Worm (Caenorhabditis elegans): ENCODE measurements around the gene ndab-1.

DNA sequence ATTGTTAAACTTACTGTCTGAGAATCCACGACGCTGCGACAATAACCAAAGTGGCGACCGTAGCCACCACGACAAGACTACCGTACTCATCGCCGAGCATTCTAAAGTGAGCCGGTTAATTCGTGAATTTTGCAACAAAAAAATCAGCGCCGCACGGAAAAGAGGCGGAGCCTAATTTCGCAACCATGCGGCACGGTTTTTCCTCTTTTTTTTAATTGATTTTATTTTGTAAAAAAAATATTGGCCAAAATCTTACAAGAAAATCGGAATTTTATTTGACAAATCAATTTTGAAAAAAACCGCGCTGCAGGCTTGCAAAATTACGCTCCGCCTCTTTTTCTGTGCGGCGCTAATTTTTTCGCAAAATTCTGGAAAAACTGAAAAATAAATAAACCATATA is 18.0 kb upstream of the ndab-1 start, which contains the start of gene dolk-1:
- no peak for TF ChIP-seq dmd-4 (tag; optimal IDR thresholded peaks at IDR 0.05)
- no peak for TF ChIP-seq ztf-11 (tag; optimal IDR thresholded peaks at IDR 0.05)
- TF ChIP-seq ztf-4 (tag; optimal IDR thresholded peaks at IDR 0.05), result no peak
- TF ChIP-seq lsy-2 (tag; optimal IDR thresholded peaks at IDR 0.05), result no peak
- no peak for TF ChIP-seq ama-1 (optimal IDR thresholded peaks at IDR 0.05)
- no peak for TF ChIP-seq nhr-12 (tag; optimal IDR thresholded peaks at IDR 0.05)
- TF ChIP-seq alr-1 (tag; optimal IDR thresholded peaks at IDR 0.05), result no peak
- no peak for TF ChIP-seq ceh-82 (tag; optimal IDR thresholded peaks at IDR 0.05)
- no peak for TF ChIP-seq nhr-11 (tag; optimal IDR thresholded peaks at IDR 0.05)
- no peak for TF ChIP-seq skn-1 (tag; optimal IDR thresholded peaks at IDR 0.05)
- no peak for TF ChIP-seq mdl-1 (tag; optimal IDR thresholded peaks at IDR 0.05)
- no peak for TF ChIP-seq fos-1 (tag; optimal IDR thresholded peaks at IDR 0.05)
- TF ChIP-seq ceh-16 (tag; optimal IDR thresholded peaks at IDR 0.05), result no peak

All from whole organism, L2 larva.